Worm (Caenorhabditis elegans) whole organism, early embryonic: ENCODE results near the gene F55C12.2.

Source experiments
- F13C5.2 ChIP-seq: sonication (generic microtip); optimal IDR thresholded peaks from 2 replicates; lab custom pipeline; 2017; ENCODE audit warnings: mild to moderate bottlenecking, missing genetic modification characterization, inconsistent platforms, missing compliant biosample characterization
- aly-1 ChIP-seq: sonication (generic microtip); optimal IDR thresholded peaks from 2 replicates; lab custom pipeline; 2016; ENCODE audit warnings: missing genetic modification characterization, missing compliant biosample characterization
- ama-1 ChIP-seq: fragments of 150-350 bp; optimal IDR thresholded peaks from 2 replicates; lab custom pipeline; 2014
- hnd-1 ChIP-seq: sonication (generic microtip); optimal IDR thresholded peaks from 2 replicates; lab custom pipeline; 2016; ENCODE audit warnings: missing genetic modification characterization, missing compliant biosample characterization
- scrt-1 ChIP-seq: fragments of 200-800 bp; sonication (Bioruptor generic); IDR thresholded peaks from 2 replicates; pipeline ENCODE4 v1.3.6; 2022; ENCODE audit warnings: missing genetic modification characterization, missing compliant biosample characterization
- sea-1 ChIP-seq: fragments of 200-800 bp; sonication (Bioruptor generic); conservative IDR thresholded peaks from 2 replicates; pipeline ENCODE4 v1.3.6; 2022; ENCODE audit warnings: missing genetic modification characterization, missing compliant biosample characterization
- tbx-11 ChIP-seq: fragments of 200-800 bp; sonication (Bioruptor generic); IDR thresholded peaks from 2 replicates; pipeline ENCODE4 v1.3.6; 2022; ENCODE audit warnings: missing genetic modification characterization, missing compliant biosample characterization

DNA sequence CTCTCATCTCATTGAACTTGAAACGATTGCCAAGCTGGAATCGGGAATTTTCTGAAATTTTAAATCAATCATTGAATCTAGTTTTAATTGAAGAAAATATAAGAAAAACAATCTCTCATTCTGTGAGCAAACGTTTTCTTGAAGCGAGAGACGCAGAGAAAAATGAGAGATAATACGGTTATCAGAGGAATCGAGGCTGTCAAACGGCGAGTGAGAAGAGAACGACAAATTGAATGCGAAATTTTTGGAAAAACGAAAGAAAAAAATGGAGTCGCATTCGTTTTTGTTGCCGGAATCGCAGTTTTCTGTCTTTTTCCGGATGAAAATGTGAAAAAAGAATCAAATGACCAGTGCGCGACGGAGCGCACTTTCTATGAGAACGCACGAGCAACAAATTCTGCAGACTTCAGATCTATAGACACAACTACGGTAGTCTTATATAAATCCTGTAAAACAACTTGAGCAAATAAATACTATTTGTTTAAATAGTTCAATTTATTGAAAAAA is 3.0 kb upstream of the F55C12.2 start, which contains the start of gene tex-2:
- TF ChIP-seq tbx-11 (GFP tag; lab: Robert Waterston, UW) (no peak), scrt-1 (GFP tag; lab: Robert Waterston, UW) (no peak), ama-1 (no peak), F13C5.2 (tag; lab: Kevin White, UChicago) (no peak), aly-1 (tag; lab: Kevin White, UChicago) (no peak), hnd-1 (no peak), sea-1 (no peak)
